Fruit fly (Drosophila melanogaster) whole organism, adult: ENCODE data around the gene f.

Experiments used
- CG11617 ChIP-seq: fragments of 200-800 bp; sonication (Bioruptor generic); optimal IDR thresholded peaks from 2 replicates; lab custom pipeline; 2017; ENCODE audit warnings: mild to moderate bottlenecking, missing biosample characterization, missing genetic modification reagents, missing genetic modification characterization
- CG12768 ChIP-seq: fragments of 200-800 bp; sonication (Bioruptor generic); optimal IDR thresholded peaks from 2 replicates; lab custom pipeline; 2017; ENCODE audit warnings: missing biosample characterization, missing genetic modification characterization, mild to moderate bottlenecking, moderate library complexity, missing genetic modification reagents
- CG14711 ChIP-seq: fragments of 200-800 bp; sonication (Bioruptor generic); optimal IDR thresholded peaks from 2 replicates; lab custom pipeline; 2018; ENCODE audit warnings: missing biosample characterization, mild to moderate bottlenecking, missing genetic modification characterization, moderate library complexity
- CG1620 ChIP-seq: fragments of 200-800 bp; sonication (Bioruptor generic); optimal IDR thresholded peaks from 2 replicates; lab custom pipeline; 2016; ENCODE audit warnings: missing biosample characterization, missing genetic modification characterization
- CG33017 ChIP-seq: fragments of 200-800 bp; sonication (Bioruptor generic); optimal IDR thresholded peaks from 2 replicates; lab custom pipeline; 2018; ENCODE audit warnings: missing biosample characterization, mild to moderate bottlenecking, missing genetic modification characterization, moderate library complexity
- CG5204 ChIP-seq: fragments of 200-800 bp; sonication (Bioruptor generic); optimal IDR thresholded peaks from 2 replicates; lab custom pipeline; 2016; ENCODE audit warnings: missing biosample characterization, missing genetic modification characterization
- CG7045 ChIP-seq: fragments of 200-800 bp; sonication (Bioruptor generic); optimal IDR thresholded peaks from 2 replicates; lab custom pipeline; 2017; ENCODE audit warnings: missing biosample characterization, mild to moderate bottlenecking, missing genetic modification characterization
- CG7101 ChIP-seq: fragments of 200-800 bp; sonication (Bioruptor generic); optimal IDR thresholded peaks from 2 replicates; lab custom pipeline; 2018; ENCODE audit warnings: missing biosample characterization, mild to moderate bottlenecking, missing genetic modification characterization, moderate library complexity
- Clk ChIP-seq: fragments of 200-800 bp; sonication (Bioruptor generic); optimal IDR thresholded peaks from 2 replicates; lab custom pipeline; 2017; ENCODE audit warnings: missing biosample characterization, missing genetic modification characterization
- Crg-1 ChIP-seq: fragments of 200-800 bp; sonication (Bioruptor generic); optimal IDR thresholded peaks from 2 replicates; lab custom pipeline; 2016; ENCODE audit warnings: missing biosample characterization, missing genetic modification characterization
- Hr96 ChIP-seq: fragments of 200-800 bp; sonication (Bioruptor generic); optimal IDR thresholded peaks from 2 replicates; lab custom pipeline; 2016; ENCODE audit warnings: missing biosample characterization, missing genetic modification characterization
- Mnt ChIP-seq: fragments of 200-800 bp; sonication (Bioruptor generic); optimal IDR thresholded peaks from 2 replicates; lab custom pipeline; 2016; ENCODE audit warnings: missing biosample characterization, mild to moderate bottlenecking, missing genetic modification characterization
- bab1 ChIP-seq: fragments of 200-800 bp; sonication (Bioruptor generic); optimal IDR thresholded peaks from 3 replicates; lab custom pipeline; 2019; ENCODE audit warnings: missing biosample characterization, mild to moderate bottlenecking, missing genetic modification characterization, moderate library complexity
- cic ChIP-seq: fragments of 200-800 bp; sonication (Bioruptor generic); optimal IDR thresholded peaks from 2 replicates; lab custom pipeline; 2017; ENCODE audit warnings: missing biosample characterization, mild to moderate bottlenecking, missing genetic modification characterization, moderate library complexity
- cnc ChIP-seq, 2 experiments: fragments of >200 bp; optimal IDR thresholded peaks; 2 replicates each; lab custom pipeline; 2017
- kay ChIP-seq: fragments of 200-800 bp; sonication (Bioruptor generic); peaks from one replicate; lab custom pipeline; 2016; ENCODE audit warnings: missing biosample characterization, missing genetic modification characterization, borderline replicate concordance
- ovo ChIP-seq: fragments of 200-800 bp; sonication (Bioruptor generic); optimal IDR thresholded peaks from 2 replicates; lab custom pipeline; 2016; ENCODE audit warnings: missing biosample characterization, missing genetic modification characterization
- pad ChIP-seq: fragments of 200-800 bp; sonication (Bioruptor generic); optimal IDR thresholded peaks from 3 replicates; lab custom pipeline; 2017; ENCODE audit warnings: missing biosample characterization, missing genetic modification characterization, mild to moderate bottlenecking, moderate library complexity, missing genetic modification reagents
- tj ChIP-seq: fragments of 200-800 bp; sonication (Bioruptor generic); optimal IDR thresholded peaks from 3 replicates; lab custom pipeline; 2017; ENCODE audit warnings: missing biosample characterization, mild to moderate bottlenecking, missing genetic modification characterization, moderate library complexity
- toe ChIP-seq: fragments of 200-800 bp; sonication (Bioruptor generic); optimal IDR thresholded peaks from 2 replicates; lab custom pipeline; 2016; ENCODE audit warnings: missing biosample characterization, missing genetic modification characterization

The f gene

DNA sequence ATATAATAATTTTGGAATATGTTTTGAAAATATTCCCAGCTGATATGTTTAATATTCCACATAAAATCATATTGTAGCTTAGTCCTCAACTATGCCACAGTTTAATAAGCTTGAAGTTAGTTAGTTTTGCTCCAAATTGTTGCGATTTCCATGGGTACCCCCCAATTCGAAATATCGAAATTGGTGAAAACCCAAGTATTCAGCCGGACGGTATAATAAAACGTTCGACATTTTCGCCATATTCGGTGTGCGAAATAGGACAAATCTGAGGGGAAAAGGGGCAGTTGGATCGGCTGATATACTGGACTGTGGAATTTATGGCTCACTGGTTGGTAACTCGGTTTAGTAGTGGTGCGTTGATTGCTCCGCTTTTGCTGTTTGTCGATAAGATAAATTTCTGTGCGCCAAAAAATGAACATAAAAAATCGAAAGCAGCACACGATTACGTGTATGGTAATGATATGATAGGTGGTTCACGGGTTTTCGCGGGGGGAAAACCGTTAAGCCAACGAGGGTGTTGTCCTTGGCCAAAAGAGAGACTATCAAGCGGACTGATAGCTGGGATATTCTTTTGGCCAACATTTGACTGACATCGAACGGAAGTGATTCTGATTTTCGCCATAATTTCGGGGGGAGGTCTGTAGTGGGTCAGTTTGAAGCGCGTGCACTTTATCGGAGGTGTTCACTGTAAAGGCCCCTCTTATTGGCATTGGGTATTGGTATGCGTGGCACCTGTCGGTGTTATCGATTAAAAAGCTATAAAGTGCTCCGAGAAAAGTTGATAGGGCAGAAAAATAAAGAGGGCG, 57.6 kb downstream of the f start:
- TF ChIP-seq kay (GFP tag; lab: Kevin White, UChicago) (peak; percentile 57), cic (GFP tag; lab: Kevin White, UChicago) (no peak), tj (GFP tag; lab: Kevin White, UChicago) (peak; percentile 51)

DNA sequence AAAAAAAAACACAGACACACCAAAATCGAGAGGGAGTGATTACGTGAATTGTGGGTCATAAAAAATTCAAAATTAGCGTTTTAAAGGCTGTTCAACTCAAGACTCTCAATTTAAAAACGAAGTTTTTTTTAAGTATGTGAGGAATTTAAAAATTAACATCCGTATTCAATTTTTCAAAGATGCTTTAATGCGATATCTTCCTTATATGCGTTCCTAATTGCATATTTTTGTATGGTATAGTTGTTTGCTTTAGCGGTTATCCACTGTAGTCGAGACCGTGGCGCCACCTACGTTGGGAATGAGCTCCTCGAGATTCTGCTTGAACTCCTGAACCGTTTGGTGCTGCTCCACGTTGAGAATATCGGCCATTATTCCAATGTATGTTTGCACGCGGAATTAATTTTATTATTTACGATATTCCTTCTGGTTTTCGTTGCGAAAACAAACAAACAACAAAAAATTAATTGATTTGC, 58.3 kb downstream of the f start:
- TF ChIP-seq kay (GFP tag; lab: Kevin White, UChicago) (no peak), tj (GFP tag; lab: Kevin White, UChicago) (peak; percentile 22), CG7045 (GFP tag; lab: Kevin White, UChicago) (no peak), bab1 (GFP tag; lab: Kevin White, UChicago) (no peak), CG14711 (tag; lab: Kevin White, UChicago) (no peak), Clk (GFP tag; lab: Kevin White, UChicago) (no peak)

DNA sequence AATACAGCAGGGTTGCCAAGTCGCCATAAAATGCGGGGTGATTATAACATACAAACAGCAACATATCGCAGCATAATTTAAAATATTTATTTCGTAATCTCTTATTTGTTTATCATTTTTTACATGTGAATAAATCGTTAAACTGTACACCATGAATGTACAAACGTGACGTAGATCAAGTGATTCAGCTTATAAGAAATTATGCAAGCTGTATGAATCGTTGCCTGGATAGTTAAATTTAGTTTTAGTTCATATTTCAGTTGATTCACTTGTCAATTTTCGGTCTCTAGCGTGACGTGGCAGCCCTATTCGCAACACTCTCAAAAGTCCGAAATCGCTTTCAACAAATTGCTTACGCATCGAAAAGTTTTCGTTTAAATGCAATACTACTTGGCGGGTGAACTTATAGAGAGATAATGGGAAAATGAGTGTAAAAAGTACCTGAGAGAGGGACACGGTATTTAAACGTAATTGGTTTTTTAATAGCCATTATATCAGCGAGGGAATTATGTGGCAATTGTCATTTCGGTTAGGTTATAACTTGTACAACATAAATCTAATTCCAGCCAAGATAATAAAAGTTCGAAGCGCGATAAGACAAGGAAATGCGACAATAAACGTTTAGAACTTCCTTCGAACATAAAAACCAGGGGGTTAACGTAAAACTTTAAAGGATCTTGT, 59.4 kb downstream of the f start:
- TF ChIP-seq bab1 (GFP tag; lab: Kevin White, UChicago) (peak; percentile 94), CG5204 (peak; percentile 77), CG33017 (tag; lab: Kevin White, UChicago) (peak; percentile 77), pad (GFP tag; lab: Kevin White, UChicago) (peak; percentile 83), Crg-1 (GFP tag; lab: Kevin White, UChicago) (peak; percentile 74), Clk (GFP tag; lab: Kevin White, UChicago) (no peak), Hr96 (GFP tag; lab: Kevin White, UChicago) (peak; percentile 82), ovo (peak; percentile 82), tj (GFP tag; lab: Kevin White, UChicago) (peak; percentile 94), CG1620 (GFP tag; lab: Kevin White, UChicago) (peak; percentile 82), CG14711 (tag; lab: Kevin White, UChicago) (peak; percentile 93), Mnt (GFP tag; lab: Kevin White, UChicago) (peak; percentile 71), CG7045 (GFP tag; lab: Kevin White, UChicago) (peak; percentile 58), toe (GFP tag; lab: Kevin White, UChicago) (peak; percentile 44), CG11617 (GFP tag; lab: Kevin White, UChicago) (peak; percentile 94), cic (GFP tag; lab: Kevin White, UChicago) (no peak), kay (GFP tag; lab: Kevin White, UChicago) (no peak), cnc (optimal IDR thresholded peaks at IDR 0.05; lab: Kevin White, UChicago) (no peak), CG7101 (tag; lab: Kevin White, UChicago) (peak; percentile 92), CG12768 (GFP tag; lab: Kevin White, UChicago) (peak; percentile 72)

DNA sequence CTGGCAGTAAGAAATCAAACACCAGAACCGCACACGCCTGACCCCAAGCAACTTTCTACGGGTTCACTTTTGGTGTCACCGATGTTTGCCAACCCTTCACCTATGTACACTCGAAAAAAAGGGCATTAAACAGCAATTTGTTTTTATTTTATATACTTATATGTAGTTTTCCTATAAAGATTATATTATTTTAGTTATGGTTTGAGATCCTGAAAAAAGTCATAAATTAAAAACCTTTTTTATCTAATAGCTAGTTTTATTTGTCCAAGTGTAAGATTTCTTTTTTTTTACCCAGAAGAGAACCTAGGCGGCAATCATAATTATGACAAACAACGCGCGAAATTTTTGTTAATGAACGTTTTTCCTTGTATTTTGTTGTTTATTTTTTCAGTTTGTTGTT, 60.6 kb downstream of the f start:
- TF ChIP-seq CG14711 (tag; lab: Kevin White, UChicago) (peak; percentile 64), CG12768 (GFP tag; lab: Kevin White, UChicago) (no peak), pad (GFP tag; lab: Kevin White, UChicago) (peak; percentile 6), kay (GFP tag; lab: Kevin White, UChicago) (peak; percentile 36), bab1 (GFP tag; lab: Kevin White, UChicago) (peak; percentile 85)

DNA sequence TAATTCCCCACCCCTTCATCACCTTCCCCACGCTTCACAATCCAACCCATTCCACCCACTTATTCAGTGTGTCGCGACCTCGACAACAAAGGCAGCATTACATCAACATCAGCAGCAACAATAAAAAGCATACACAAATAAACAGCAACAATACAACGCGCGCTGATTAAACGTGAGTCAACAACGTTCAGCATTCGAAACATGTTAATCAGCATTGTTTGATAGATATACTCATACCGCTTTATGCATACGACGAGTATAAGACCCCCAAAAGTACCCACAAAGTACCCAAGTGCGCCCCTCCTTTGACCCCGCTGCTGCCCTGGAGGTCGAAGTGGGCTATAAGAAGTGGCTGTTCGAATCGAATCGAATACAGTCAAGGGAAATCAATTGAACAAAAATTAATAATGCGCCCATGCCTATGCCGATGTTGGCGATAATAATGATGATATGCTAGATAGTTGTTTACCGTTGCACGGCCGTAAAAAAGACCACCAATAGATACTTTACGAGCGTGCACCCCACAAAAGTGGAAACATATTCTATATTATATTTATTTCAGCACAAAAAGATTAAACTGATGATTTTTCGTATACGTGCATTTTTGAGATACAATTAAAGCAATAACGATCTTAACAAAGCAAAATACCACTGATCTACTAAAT, 61.6 kb downstream of the f start:
- TF ChIP-seq tj (GFP tag; lab: Kevin White, UChicago) (peak; percentile 82), Crg-1 (GFP tag; lab: Kevin White, UChicago) (no peak), ovo (no peak), CG12768 (GFP tag; lab: Kevin White, UChicago) (peak; percentile 2), CG14711 (tag; lab: Kevin White, UChicago) (no peak)

DNA sequence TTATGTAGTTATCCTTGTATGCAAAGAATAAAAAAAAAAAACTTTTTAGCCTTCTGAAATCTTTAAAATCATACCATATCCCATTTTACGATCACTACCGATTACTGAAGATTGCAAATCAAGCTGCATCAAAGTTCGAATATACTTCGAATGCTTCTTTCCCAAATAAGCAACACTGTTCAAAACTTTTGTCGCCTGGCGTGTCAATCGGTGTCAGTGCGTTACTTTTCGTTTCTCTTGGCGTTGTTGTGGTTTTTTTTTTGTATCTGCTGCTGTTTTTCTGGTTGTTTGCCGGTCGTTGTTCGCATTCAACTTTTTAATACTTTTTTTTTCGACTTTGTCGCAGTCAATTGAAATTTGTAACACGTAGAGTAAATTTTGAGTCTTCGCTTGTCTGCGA, 62.2 kb downstream of the f start:
- TF ChIP-seq CG12768 (GFP tag; lab: Kevin White, UChicago) (no peak), CG1620 (GFP tag; lab: Kevin White, UChicago) (no peak)
